Worm (Caenorhabditis elegans) whole organism, mixed stage, embryonic: ENCODE results near the gene srv-34.
"Not testable (repeated sequence)": the region's sequence is repeated elsewhere in the genome, so short reads cannot be mapped to it uniquely, and the experiment has no call there.

Experiments
- ceh-43 ChIP-seq: fragments of 200-800 bp; sonication (Bioruptor generic); optimal IDR thresholded peaks from 2 replicates; lab custom pipeline; 2018; ENCODE audit warnings: mild to moderate bottlenecking, missing genetic modification characterization, moderate library complexity, missing compliant biosample characterization
- drap-1 ChIP-seq: fragments of 200-800 bp; sonication (Bioruptor generic); optimal IDR thresholded peaks from 3 replicates; lab custom pipeline; 2018; ENCODE audit warnings: mild to moderate bottlenecking, missing genetic modification characterization, missing compliant biosample characterization
- elt-3 ChIP-seq: fragments of 150-350 bp; optimal IDR thresholded peaks from 2 replicates; lab custom pipeline; 2014; ENCODE audit warnings: missing biosample characterization, missing genetic modification characterization
- flh-1 ChIP-seq: fragments of 200-800 bp; sonication (Bioruptor generic); optimal IDR thresholded peaks from 2 replicates; lab custom pipeline; 2018; ENCODE audit warnings: mild to moderate bottlenecking, missing genetic modification characterization, moderate library complexity, missing compliant biosample characterization
- mab-5 ChIP-seq: fragments of 150-350 bp; optimal IDR thresholded peaks from 2 replicates; lab custom pipeline; 2014; ENCODE audit warnings: missing biosample characterization, missing genetic modification characterization
- mep-1 ChIP-seq: fragments of 150-350 bp; optimal IDR thresholded peaks from 2 replicates; lab custom pipeline; 2017; ENCODE audit warnings: missing biosample characterization, missing genetic modification reagents, missing genetic modification characterization, inconsistent platforms
- ztf-11 ChIP-seq: fragments of 150-350 bp; optimal IDR thresholded peaks from 2 replicates; lab custom pipeline; 2014; ENCODE audit warnings: missing biosample characterization, missing genetic modification characterization

DNA sequence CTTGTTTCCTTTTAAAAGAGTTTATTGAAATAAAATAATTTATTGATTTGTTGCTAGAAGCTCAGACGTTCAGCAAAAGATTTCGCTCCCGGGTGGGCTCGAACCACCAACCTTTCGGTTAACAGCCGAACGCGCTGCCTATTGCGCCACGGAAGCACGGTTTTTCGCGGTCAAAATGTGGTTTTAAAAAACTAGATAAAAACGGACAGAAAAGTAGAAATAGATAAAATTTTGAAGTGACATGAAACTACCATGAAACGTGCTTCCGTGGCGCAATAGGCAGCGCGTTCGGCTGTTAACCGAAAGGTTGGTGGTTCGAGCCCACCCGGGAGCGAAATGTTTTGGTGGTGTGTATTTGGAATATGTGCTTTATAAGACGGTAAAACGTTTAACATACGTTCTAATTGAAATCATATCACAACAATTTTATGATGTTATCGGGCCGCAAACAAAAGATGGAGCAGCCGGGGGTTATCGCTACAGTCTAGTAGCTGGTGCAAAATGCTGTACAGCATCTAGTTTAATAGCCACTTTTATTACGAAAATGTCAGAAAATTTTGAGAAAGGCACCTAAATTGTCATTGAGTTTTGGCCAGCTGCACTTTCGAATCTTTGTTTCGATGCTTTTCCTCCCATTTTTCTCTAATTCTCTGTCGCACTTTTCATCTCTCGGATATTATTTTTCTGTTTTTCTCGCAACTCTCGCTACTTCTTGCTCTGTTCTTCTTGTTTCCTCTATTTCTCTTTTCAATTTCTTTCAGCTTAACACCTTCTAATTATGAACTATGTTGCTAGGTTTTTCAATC lies 36.1 kb downstream of the srv-34 start, which contains the start of gene slc-9B.2:
- TF ChIP-seq mab-5 (tag; lab: Kevin White, UChicago); drap-1 (GFP tag; lab: Kevin White, UChicago); elt-3 (tag; lab: Kevin White, UChicago); ceh-43 (GFP tag; lab: Kevin White, UChicago); flh-1 (GFP tag; lab: Kevin White, UChicago); ztf-11 (tag; lab: Kevin White, UChicago); mep-1: not testable (repeated sequence)
